Worm (Caenorhabditis elegans): ENCODE data around the gene F13B6.3.

DNA sequence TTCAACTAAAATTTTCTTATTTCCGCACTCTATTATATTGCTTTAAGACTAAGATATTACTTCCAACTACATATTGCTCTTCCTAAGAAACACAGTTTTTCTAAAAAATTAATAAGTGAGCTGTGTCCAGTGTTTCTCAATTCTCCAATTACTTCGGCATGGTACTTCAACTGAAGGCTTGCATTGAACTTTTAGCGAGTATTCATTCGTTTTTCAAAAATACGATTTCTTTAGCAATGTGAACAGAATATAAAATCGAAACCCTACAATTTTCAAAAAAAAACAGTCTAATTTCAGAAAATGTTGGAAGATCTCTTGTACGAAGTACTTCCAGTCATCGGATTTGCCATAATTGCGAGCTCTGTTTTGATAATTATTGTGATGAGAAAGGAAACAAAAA lies 44.8 kb downstream of the F13B6.3 start, which contains the start of gene srtx-1:
- no peak for TF ChIP-seq madf-10 (tag; optimal IDR thresholded peaks at IDR 0.05)
- TF ChIP-seq B0035.1 (tag; optimal IDR thresholded peaks at IDR 0.05) = no peak
- no peak for TF ChIP-seq attf-5 (GFP tag; optimal IDR thresholded peaks at IDR 0.05)

Measured in whole organism, young adult.